Fruit fly (Drosophila melanogaster): ENCODE measurements around the gene Uch.

The Uch gene

DNA sequence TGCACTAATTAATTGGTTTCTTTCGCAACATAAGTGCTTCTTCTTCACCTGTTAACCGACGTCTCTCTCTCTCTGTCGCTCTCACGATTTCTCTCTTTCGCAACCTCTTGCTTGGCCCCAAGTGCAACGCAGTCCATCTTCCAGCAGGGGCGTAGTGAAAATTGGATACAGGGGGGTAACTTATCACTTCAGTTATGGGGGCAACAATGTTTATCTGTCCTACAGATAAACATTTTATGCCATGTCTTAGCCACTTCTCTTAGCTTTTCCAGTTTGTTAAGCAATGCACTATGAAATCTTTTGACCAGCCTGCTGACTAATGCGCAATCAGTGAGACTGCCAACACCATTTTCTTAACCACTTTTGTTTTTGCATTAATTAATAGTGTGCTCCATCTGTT, 13.3 kb upstream of the Uch start (continued):
- TF ChIP-seq CG2889 (GFP tag; IDR thresholded peaks at IDR 0.05) (no peak), CG2875 (GFP tag; optimal IDR thresholded peaks at IDR 0.05) (peak; percentile 54), nerfin-1 (tag; optimal IDR thresholded peaks at IDR 0.05) (no peak), CG11085 (GFP tag; IDR thresholded peaks at IDR 0.05) (no peak), CG12942 (GFP tag; optimal IDR thresholded peaks at IDR 0.05) (peak; percentile 37), Jarid2 (GFP tag; optimal IDR thresholded peaks at IDR 0.05) (no peak), Spps (tag; optimal IDR thresholded peaks at IDR 0.05) (no peak), MBD-R2 (GFP tag; IDR thresholded peaks at IDR 0.05) (no peak), NC2β (GFP tag; optimal IDR thresholded peaks at IDR 0.05) (peak; percentile 3), pum (GFP tag; optimal IDR thresholded peaks at IDR 0.05) (no peak), cg (GFP tag; optimal IDR thresholded peaks at IDR 0.05) (no peak), dm (GFP tag; optimal IDR thresholded peaks at IDR 0.05) (no peak), sc (optimal IDR thresholded peaks at IDR 0.05) (no peak), sc (GFP tag; optimal IDR thresholded peaks at IDR 0.05) (no peak), Xbp1 (GFP tag; optimal IDR thresholded peaks at IDR 0.05) (peak; percentile 54), p53 (GFP tag; optimal IDR thresholded peaks at IDR 0.05) (no peak), Sin3A (optimal IDR thresholded peaks at IDR 0.05) (no peak), Bdp1 (GFP tag; optimal IDR thresholded peaks at IDR 0.05) (no peak), CG13287 (GFP tag; IDR thresholded peaks at IDR 0.05; ENCODE audit: partially characterized antibody) (no peak), Ptx1 (GFP tag; IDR thresholded peaks at IDR 0.05) (peak; percentile 66), Atf6 (GFP tag; IDR thresholded peaks at IDR 0.05) (peak; percentile 55), Hr3 (GFP tag; optimal IDR thresholded peaks at IDR 0.05) (peak; percentile 16), CG11504 (tag; optimal IDR thresholded peaks at IDR 0.05) (no peak), Dip2 (GFP tag; IDR thresholded peaks at IDR 0.05) (no peak), CG17568 (GFP tag; optimal IDR thresholded peaks at IDR 0.05) (peak; percentile 19), otp (GFP tag; IDR thresholded peaks at IDR 0.05) (peak; percentile 69; the same call in 2 of the 3 replicates), CG7271 (tag; optimal IDR thresholded peaks at IDR 0.05) (no peak)

DNA sequence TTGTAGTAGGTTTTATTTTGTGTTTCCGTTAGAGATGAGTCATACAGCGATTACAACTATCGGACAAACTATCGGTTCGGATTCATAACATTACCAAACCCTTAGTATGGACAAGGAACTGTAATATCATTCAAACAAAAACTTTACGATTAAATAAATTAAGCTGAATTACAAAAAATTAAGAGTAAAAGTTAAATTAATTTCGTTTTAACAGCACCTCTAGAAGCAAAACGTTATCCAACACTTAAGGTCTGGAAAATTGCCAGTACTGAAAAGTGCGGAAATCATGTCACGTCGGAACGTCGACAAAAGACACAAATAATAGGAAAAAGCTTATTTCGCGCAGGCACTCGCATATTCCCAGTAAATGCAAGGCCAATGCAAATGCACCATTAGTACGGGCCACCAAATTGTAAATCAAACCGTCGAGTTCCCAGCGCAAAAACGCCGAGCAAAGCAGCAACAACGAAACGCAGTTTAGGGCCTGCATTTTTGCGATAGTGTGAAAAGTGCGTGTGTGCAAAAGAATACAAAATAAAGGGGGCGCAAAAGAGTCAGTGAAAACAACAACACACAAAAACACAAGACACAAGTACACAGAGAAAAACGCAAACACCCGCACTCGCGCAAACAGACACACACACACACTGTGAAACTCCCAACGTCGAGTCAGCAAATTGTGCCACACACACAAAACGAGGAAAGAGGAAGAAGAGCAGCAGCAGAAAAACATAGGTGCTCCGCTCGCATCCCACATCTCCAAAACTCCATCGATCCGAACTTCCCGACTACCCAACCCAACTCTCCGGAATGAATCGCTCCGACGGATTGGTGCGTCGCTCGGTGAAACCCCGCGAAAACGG, 12.5 kb upstream of the Uch start, which contains the start of the genes CG15387 and sau:
Gene CG15387 (minus strand): TSS at position 36 of the 863 bp plus-strand sequence.
Gene sau (plus strand): TSS at position 84 of the 863 bp plus-strand sequence.
- TF ChIP-seq D19B (GFP tag; optimal IDR thresholded peaks at IDR 0.05) (peak; percentile 56), CG9797 (GFP tag; optimal IDR thresholded peaks at IDR 0.05) (no peak), BEAF-32 (GFP tag; optimal IDR thresholded peaks at IDR 0.05) (peak; percentile 95), disco-r (GFP tag; optimal IDR thresholded peaks at IDR 0.05) (peak; percentile 84), Doc2 (GFP tag; IDR thresholded peaks at IDR 0.05) (no peak), Dip2 (GFP tag; IDR thresholded peaks at IDR 0.05) (no peak), NFAT (GFP tag; IDR thresholded peaks at IDR 0.05) (no peak; the same call in none of the 2 replicates), HLH4C (GFP tag; IDR thresholded peaks at IDR 0.05; ENCODE audit: partially characterized antibody) (peak; percentile 89), Bgb (GFP tag; IDR thresholded peaks at IDR 0.05; ENCODE audit: partially characterized antibody) (peak; percentile 88), ssp (GFP tag; IDR thresholded peaks at IDR 0.05) (peak; percentile 74), ac (GFP tag; optimal IDR thresholded peaks at IDR 0.05) (peak; percentile 45), unpg (GFP tag; optimal IDR thresholded peaks at IDR 0.05) (peak; percentile 85), CG17912 (GFP tag; optimal IDR thresholded peaks at IDR 0.05) (peak; percentile 69), btn (GFP tag; optimal IDR thresholded peaks at IDR 0.05) (peak; percentile 56), H2.0 (GFP tag; IDR thresholded peaks at IDR 0.05) (peak; percentile 85), repo (GFP tag; optimal IDR thresholded peaks at IDR 0.05) (peak; percentile 75), CG10959 (GFP tag; IDR thresholded peaks at IDR 0.05) (peak; percentile 65), CG33557 (GFP tag; optimal IDR thresholded peaks at IDR 0.05) (peak; percentile 87), eyg (GFP tag; optimal IDR thresholded peaks at IDR 0.05) (peak; percentile 82), E2f2 (GFP tag; IDR thresholded peaks at IDR 0.05) (peak; percentile 65), CG3838 (GFP tag; optimal IDR thresholded peaks at IDR 0.05) (peak; percentile 74), Scr (GFP tag; IDR thresholded peaks at IDR 0.05; ENCODE audit: partially characterized antibody) (peak; percentile 97), CG3281 (GFP tag; optimal IDR thresholded peaks at IDR 0.05) (peak; percentile 87), ftz-f1 (GFP tag; optimal IDR thresholded peaks at IDR 0.05) (peak; percentile 53), Lhr (GFP tag; optimal IDR thresholded peaks at IDR 0.05) (peak; percentile 76)
